Fruit fly (Drosophila melanogaster) whole organism, wandering third instar larva: Measurements from ENCODE around the gene CG1024.
A peak's percentile ranks its signal among the peaks of the same experiment; 100 is the strongest.

Experiments used
- OdsH ChIP-seq: fragments of 200-800 bp; sonication (Bioruptor generic); optimal IDR thresholded peaks from 2 replicates; lab custom pipeline; 2016; ENCODE audit warnings: missing biosample characterization, mild to moderate bottlenecking, missing genetic modification characterization
- psq ChIP-seq: fragments of 200-800 bp; sonication (Bioruptor generic); optimal IDR thresholded peaks from 3 replicates; lab custom pipeline; 2017; ENCODE audit warnings: missing biosample characterization, mild to moderate bottlenecking, missing genetic modification characterization, moderate library complexity
- sage ChIP-seq: fragments of 200-800 bp; sonication (Bioruptor generic); optimal IDR thresholded peaks from 2 replicates; lab custom pipeline; 2016; ENCODE audit warnings: missing biosample characterization, mild to moderate bottlenecking, missing genetic modification characterization

DNA sequence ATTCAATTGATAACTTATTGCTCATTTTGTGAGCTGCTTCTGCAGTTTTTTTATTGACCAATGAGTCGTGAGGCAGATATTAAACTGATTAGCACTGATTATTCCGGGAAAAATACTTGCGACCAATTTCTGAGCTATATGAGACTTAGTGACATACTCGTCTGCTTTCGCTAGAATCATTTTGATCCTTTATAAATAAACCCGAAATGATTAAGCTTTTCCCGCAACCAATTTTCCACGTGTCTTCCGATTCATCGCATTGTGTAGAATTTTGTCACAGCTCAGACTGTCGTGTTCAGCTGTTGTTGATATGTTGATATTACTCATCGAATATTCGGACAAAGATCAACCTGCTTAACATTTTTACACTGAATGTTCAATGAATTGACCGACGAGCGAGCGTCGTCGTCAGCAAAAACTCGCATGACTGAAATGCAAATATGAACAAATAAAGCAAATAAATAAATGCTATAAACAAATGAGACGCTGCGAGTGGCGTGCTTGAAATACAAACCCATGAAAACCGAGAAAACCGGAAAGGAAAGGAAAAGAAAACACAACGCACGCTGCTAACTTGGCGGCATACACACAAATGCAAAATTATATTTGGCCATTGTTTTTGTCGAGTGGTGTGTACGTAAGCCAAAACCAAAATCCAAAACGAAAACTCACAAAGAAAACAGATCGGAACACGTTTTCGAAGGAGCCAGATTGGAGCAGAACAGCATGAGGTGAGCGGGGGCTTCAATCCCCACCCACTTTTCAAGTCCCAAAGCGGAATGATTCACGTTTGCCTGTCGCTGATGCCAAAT is 20.8 kb upstream of the CG1024 start:
- no peak for TF ChIP-seq sage (GFP tag; lab: Kevin White, UChicago)
- TF ChIP-seq psq (GFP tag; lab: Kevin White, UChicago): peak; percentile 42
- no peak for TF ChIP-seq OdsH (GFP tag; lab: Kevin White, UChicago)
